Worm (Caenorhabditis elegans): ENCODE measurements around the gene neg-1.
A peak's percentile ranks its signal among the peaks of the same experiment; 100 is the strongest.

The neg-1 gene

ce11 chrV:4374625-4375024 lies at the start of gene neg-1:
TSS of gene neg-1 (minus strand) at chrV:4374874.
- TF ChIP-seq B0336.3 (GFP tag; IDR thresholded peaks at IDR 0.05): peak; percentile 17; the same call in 1 of the 2 replicates
- TF ChIP-seq nhr-120 (GFP tag; IDR thresholded peaks at IDR 0.05): no peak
- TF ChIP-seq efl-1 (GFP tag; optimal IDR thresholded peaks at IDR 0.05): peak; percentile 18
- TF ChIP-seq lin-54 (GFP tag; optimal IDR thresholded peaks at IDR 0.05): peak; percentile 3
- TF ChIP-seq let-526 (GFP tag; IDR thresholded peaks at IDR 0.05): no peak
- TF ChIP-seq xnd-1 (tag; optimal IDR thresholded peaks at IDR 0.05): peak; percentile 43
- no peak for TF ChIP-seq ztf-26 (tag; optimal IDR thresholded peaks at IDR 0.05)
- peak; percentile 28; the same call in 1 of the 2 replicates for TF ChIP-seq Y79H2A.3 (GFP tag; conservative IDR thresholded peaks at IDR 0.05)
- 0 out of 2 replicates have a peak, but pooled peaks have one; percentile 18 for TF ChIP-seq Y53G8AR.9 (GFP tag; conservative IDR thresholded peaks at IDR 0.05)
- 0 out of 2 replicates have a peak, but pooled peaks have one; percentile 51 for TF ChIP-seq hsf-1 (GFP tag; IDR thresholded peaks at IDR 0.05)
- 0 out of 2 replicates have a peak, but pooled peaks have one; percentile 21 for TF ChIP-seq attf-6 (GFP tag; IDR thresholded peaks at IDR 0.05)
- TF ChIP-seq madf-3 (GFP tag; IDR thresholded peaks at IDR 0.05): peak; percentile 63; the same call in 1 of the 2 replicates
- no peak for TF ChIP-seq lsy-27 (tag; optimal IDR thresholded peaks at IDR 0.05; ENCODE audit: borderline replicate concordance, insufficient read depth)
- peak; percentile 58 for TF ChIP-seq madf-6 (GFP tag; IDR thresholded peaks at IDR 0.05)

ce11 chrV:4423860-4424401 lies 49.3 kb upstream of the neg-1 start, which contains the start of the genes Y47D7A.9 and Y47D7A.19:
TSS of gene Y47D7A.9 (minus strand) at chrV:4423960.
TSS of gene Y47D7A.19 (plus strand) at chrV:4424351.
- TF ChIP-seq bed-2 (GFP tag; IDR thresholded peaks at IDR 0.05): no peak
- no peak for TF ChIP-seq B0035.1 (tag; optimal IDR thresholded peaks at IDR 0.05)
- TF ChIP-seq xnd-1 (tag; optimal IDR thresholded peaks at IDR 0.05): no peak
- TF ChIP-seq B0261.1 (tag; optimal IDR thresholded peaks at IDR 0.05): no peak
- no peak for TF ChIP-seq hmg-1.2 (GFP tag; IDR thresholded peaks at IDR 0.05)
- no peak for TF ChIP-seq nhr-27 (tag; optimal IDR thresholded peaks at IDR 0.05)
- no peak for TF ChIP-seq Y95B8A.8 (GFP tag; IDR thresholded peaks at IDR 0.05)
- TF ChIP-seq ztf-3 (GFP tag; optimal IDR thresholded peaks at IDR 0.05): no peak
- TF ChIP-seq lin-26 (GFP tag; IDR thresholded peaks at IDR 0.05): no peak
- TF ChIP-seq egrh-3 (GFP tag; IDR thresholded peaks at IDR 0.05): no peak
- TF ChIP-seq unc-62 (GFP tag; optimal IDR thresholded peaks at IDR 0.05): no peak
- TF ChIP-seq pha-4 (tag; optimal IDR thresholded peaks at IDR 0.05): no peak

- no peak for TF ChIP-seq F39B2.1 (GFP tag; IDR thresholded peaks at IDR 0.05)
- no peak for TF ChIP-seq Y67H2A.10 (GFP tag; conservative IDR thresholded peaks at IDR 0.05)
- no peak for TF ChIP-seq pbrm-1 (GFP tag; IDR thresholded peaks at IDR 0.05)
- no peak for TF ChIP-seq hmg-20 (GFP tag; IDR thresholded peaks at IDR 0.05)
- no peak for TF ChIP-seq ceh-40 (GFP tag; IDR thresholded peaks at IDR 0.05)
- TF ChIP-seq lir-1 (GFP tag; conservative IDR thresholded peaks at IDR 0.05): no peak
- no peak for TF ChIP-seq chd-7 (tag; optimal IDR thresholded peaks at IDR 0.05)
- no peak for TF ChIP-seq tlf-1 (GFP tag; optimal IDR thresholded peaks at IDR 0.05)
- TF ChIP-seq bed-1 (GFP tag; IDR thresholded peaks at IDR 0.05): no peak
- TF ChIP-seq F22D6.2 (tag; optimal IDR thresholded peaks at IDR 0.05): no peak
- TF ChIP-seq lin-26 (GFP tag; IDR thresholded peaks at IDR 0.05): peak; percentile 35; the same call in 1 of the 2 replicates
- peak; percentile 70 for TF ChIP-seq zfh-2 (GFP tag; conservative IDR thresholded peaks at IDR 0.05)
- no peak for TF ChIP-seq cebp-1 (GFP tag; IDR thresholded peaks at IDR 0.05)
- no peak for TF ChIP-seq cebp-1 (tag; optimal IDR thresholded peaks at IDR 0.05)
Measured at ce11 chrV:4423087-4423486, 48.4 kb upstream of the neg-1 start.

Measured in whole organism, young adult.